Worm (Caenorhabditis elegans) whole organism, young adult: Measurements from ENCODE around the gene C28G1.6.

Experiments
- F52B5.7 ChIP-seq: sonication (generic microtip); optimal IDR thresholded peaks from 2 replicates; lab custom pipeline; 2016; ENCODE audit warnings: mild to moderate bottlenecking, missing genetic modification characterization, missing compliant biosample characterization
- dpl-1 ChIP-seq: fragments of 150-350 bp; optimal IDR thresholded peaks from 2 replicates; lab custom pipeline; 2014; ENCODE audit warnings: missing biosample characterization, missing genetic modification reagents, missing genetic modification characterization
- lin-35 ChIP-seq, 3 experiments: fragments of 150-350 bp in 2 of 3; sonication (generic microtip) in 1 of 3; optimal IDR thresholded peaks; 2 replicates each; lab custom pipeline; 2014 to 2018; ENCODE audit warnings: missing biosample characterization in 3 of 3, missing genetic modification characterization in 3 of 3, missing genetic modification reagents in 3 of 3
- madf-3 ChIP-seq: fragments of 200-800 bp; sonication (Bioruptor generic); IDR thresholded peaks from 2 replicates; pipeline ENCODE4 v1.3.6; 2022; ENCODE audit warnings: missing genetic modification reagents, missing genetic modification characterization, missing compliant biosample characterization
- nfya-1 ChIP-seq: sonication (generic microtip); optimal IDR thresholded peaks from 2 replicates; lab custom pipeline; 2017; ENCODE audit warnings: antibody characterized with exemption, missing compliant biosample characterization, missing genetic modification characterization, borderline replicate concordance; ENCODE audit not compliant: insufficient read depth
- pha-4 ChIP-seq: fragments of 150-350 bp; sonication (generic microtip); optimal IDR thresholded peaks from 2 replicates; lab custom pipeline; 2014; ENCODE audit warnings: missing biosample characterization, missing genetic modification reagents, missing genetic modification characterization
- rcor-1 ChIP-seq: fragments of 200-800 bp; sonication (Bioruptor generic); IDR thresholded peaks from 2 replicates; pipeline ENCODE4 v1.3.6; 2022; ENCODE audit warnings: missing genetic modification reagents, missing genetic modification characterization, missing compliant biosample characterization
- snpc-4 ChIP-seq, 5 experiments: fragments of 150-350 bp in 1 of 5; sonication (generic microtip) in 4 of 5; optimal IDR thresholded peaks; 2 replicates each; lab custom pipeline; 2014 to 2018; ENCODE audit warnings: missing genetic modification characterization in 5 of 5, missing biosample characterization in 3 of 5, antibody characterized with exemption in 2 of 5, mild to moderate bottlenecking in 2 of 5, missing compliant biosample characterization in 2 of 5, missing genotype in 2 of 5, moderate library complexity in 2 of 5, missing genetic modification reagents in 1 of 5

- TF ChIP-seq madf-3 (GFP tag; lab: Robert Waterston, UW) (no peak), F52B5.7 (no peak), dpl-1 (GFP tag; lab: Kevin White, UChicago) (no peak), lin-35 (GFP tag; optimal IDR thresholded peaks at IDR 0.05; lab: Kevin White, UChicago) (no peak), nfya-1 (tag; lab: Kevin White, UChicago) (no peak), pha-4 (tag; lab: Kevin White, UChicago) (no peak), rcor-1 (no peak), snpc-4 (GFP tag; optimal IDR thresholded peaks at IDR 0.05; lab: Kevin White, UChicago) (no peak), snpc-4 (tag; optimal IDR thresholded peaks at IDR 0.05; lab: Kevin White, UChicago) (no peak)
Observed at ce11 chrX:8854409-8854808, 23.3 kb upstream of the C28G1.6 start.
